Worm (Caenorhabditis elegans) whole organism, L1 larva: ENCODE data around the gene Y67A10A.7.
"Not testable (repeated sequence)": the region's sequence is repeated elsewhere in the genome, so short reads cannot be mapped to it uniquely, and the experiment has no call there.

Experiments used
- ceh-90 ChIP-seq: sonication (generic microtip); optimal IDR thresholded peaks from 2 replicates; lab custom pipeline; 2016; ENCODE audit warnings: missing genetic modification characterization, missing compliant biosample characterization
- fkh-4 ChIP-seq: sonication (generic microtip); optimal IDR thresholded peaks from 2 replicates; lab custom pipeline; 2016; ENCODE audit warnings: missing compliant biosample characterization, missing genetic modification characterization, borderline replicate concordance
- lin-35 ChIP-seq, 2 experiments: fragments of 150-350 bp; optimal IDR thresholded peaks; 2 replicates each; lab custom pipeline; 2014; ENCODE audit warnings: missing biosample characterization in 2 of 2, missing genetic modification characterization in 2 of 2, missing genetic modification reagents in 2 of 2
- lin-39 ChIP-seq: fragments of 150-350 bp; optimal IDR thresholded peaks from 2 replicates; lab custom pipeline; 2014; ENCODE audit warnings: missing biosample characterization, missing genetic modification reagents, missing genetic modification characterization
- nhr-76 ChIP-seq: sonication (generic microtip); optimal IDR thresholded peaks from 2 replicates; lab custom pipeline; 2017; ENCODE audit warnings: missing biosample characterization, missing genetic modification characterization
- sox-4 ChIP-seq: sonication (generic microtip); optimal IDR thresholded peaks from 2 replicates; lab custom pipeline; 2016; ENCODE audit warnings: missing genetic modification characterization, missing compliant biosample characterization
- ztf-11 ChIP-seq, 2 experiments: sonication (generic microtip); optimal IDR thresholded peaks; 2 replicates each; lab custom pipeline; 2016 to 2017; ENCODE audit warnings: missing genetic modification characterization in 2 of 2, missing biosample characterization in 1 of 2, missing compliant biosample characterization in 1 of 2

- TF ChIP-seq fkh-4; lin-39 (tag; lab: Kevin White, UChicago); nhr-76 (tag; lab: Kevin White, UChicago); ztf-11 (tag; optimal IDR thresholded peaks at IDR 0.05; lab: Kevin White, UChicago); ceh-90 (tag; lab: Kevin White, UChicago); sox-4 (tag; lab: Kevin White, UChicago); lin-35 (GFP tag; optimal IDR thresholded peaks at IDR 0.05; lab: Kevin White, UChicago): not testable (repeated sequence)
Observed at ce11 chrIV:14427395-14427794, 53.5 kb downstream of the Y67A10A.7 start, which contains the start of gene F55B11.5.
